Worm (Caenorhabditis elegans) whole organism, mixed stage, embryonic: ENCODE data around the gene mfsd-11.
A peak's percentile ranks its signal among the peaks of the same experiment; 100 is the strongest.

Source experiments
- M03D4.4 ChIP-seq: sonication (generic microtip); optimal IDR thresholded peaks from 2 replicates; lab custom pipeline; 2017; ENCODE audit warnings: mild to moderate bottlenecking, missing genetic modification characterization, missing compliant biosample characterization
- bed-3 ChIP-seq: fragments of 200-800 bp; sonication (Bioruptor generic); optimal IDR thresholded peaks from 3 replicates; lab custom pipeline; 2018; ENCODE audit warnings: mild to moderate bottlenecking, missing genetic modification characterization, moderate library complexity, missing compliant biosample characterization
- blmp-1 ChIP-seq: fragments of 150-350 bp; optimal IDR thresholded peaks from 2 replicates; lab custom pipeline; 2014; ENCODE audit warnings: missing biosample characterization, missing genetic modification characterization
- ceh-39 ChIP-seq: fragments of 150-350 bp; optimal IDR thresholded peaks from 2 replicates; lab custom pipeline; 2014; ENCODE audit warnings: missing biosample characterization, missing genetic modification characterization
- ceh-43 ChIP-seq: fragments of 200-800 bp; sonication (Bioruptor generic); optimal IDR thresholded peaks from 2 replicates; lab custom pipeline; 2018; ENCODE audit warnings: mild to moderate bottlenecking, missing genetic modification characterization, moderate library complexity, missing compliant biosample characterization
- ceh-83 ChIP-seq: fragments of 200-800 bp; sonication (Bioruptor generic); optimal IDR thresholded peaks from 2 replicates; lab custom pipeline; 2018; ENCODE audit warnings: mild to moderate bottlenecking, missing genetic modification characterization, missing compliant biosample characterization
- ces-1 ChIP-seq: fragments of 150-350 bp; optimal IDR thresholded peaks from 2 replicates; lab custom pipeline; 2014; ENCODE audit warnings: missing biosample characterization, missing genetic modification reagents, missing genetic modification characterization
- cnd-1 ChIP-seq: fragments of 200-800 bp; sonication (Bioruptor generic); optimal IDR thresholded peaks from 2 replicates; lab custom pipeline; 2018; ENCODE audit warnings: mild to moderate bottlenecking, missing genetic modification characterization, missing compliant biosample characterization
- drap-1 ChIP-seq: fragments of 200-800 bp; sonication (Bioruptor generic); optimal IDR thresholded peaks from 3 replicates; lab custom pipeline; 2018; ENCODE audit warnings: mild to moderate bottlenecking, missing genetic modification characterization, missing compliant biosample characterization
- elt-1 ChIP-seq: sonication (generic microtip); optimal IDR thresholded peaks from 2 replicates; lab custom pipeline; 2017; ENCODE audit warnings: missing genetic modification characterization, mild to moderate bottlenecking, missing compliant biosample characterization, antibody characterized with exemption, moderate library complexity, borderline replicate concordance; ENCODE audit not compliant: insufficient read depth
- elt-3 ChIP-seq: fragments of 150-350 bp; optimal IDR thresholded peaks from 2 replicates; lab custom pipeline; 2014; ENCODE audit warnings: missing biosample characterization, missing genetic modification characterization
- flh-1 ChIP-seq: fragments of 200-800 bp; sonication (Bioruptor generic); optimal IDR thresholded peaks from 2 replicates; lab custom pipeline; 2018; ENCODE audit warnings: mild to moderate bottlenecking, missing genetic modification characterization, moderate library complexity, missing compliant biosample characterization
- ham-2 ChIP-seq: fragments of 200-800 bp; sonication (Bioruptor generic); optimal IDR thresholded peaks from 2 replicates; lab custom pipeline; 2018; ENCODE audit warnings: mild to moderate bottlenecking, missing genetic modification characterization, missing compliant biosample characterization
- hlh-1 ChIP-seq: fragments of 150-350 bp; optimal IDR thresholded peaks from 2 replicates; lab custom pipeline; 2014; ENCODE audit warnings: missing biosample characterization, missing genetic modification reagents, missing genetic modification characterization
- lin-13 ChIP-seq: fragments of 150-350 bp; optimal IDR thresholded peaks from 2 replicates; lab custom pipeline; 2014; ENCODE audit warnings: missing biosample characterization, missing genetic modification characterization
- lin-32 ChIP-seq: fragments of 200-800 bp; sonication (Bioruptor generic); optimal IDR thresholded peaks from 2 replicates; lab custom pipeline; 2018; ENCODE audit warnings: mild to moderate bottlenecking, missing genetic modification characterization, missing compliant biosample characterization
- lsy-2 ChIP-seq: fragments of 150-350 bp; optimal IDR thresholded peaks from 2 replicates; lab custom pipeline; 2014; ENCODE audit warnings: missing biosample characterization, missing genetic modification characterization
- mab-5 ChIP-seq: fragments of 150-350 bp; optimal IDR thresholded peaks from 2 replicates; lab custom pipeline; 2014; ENCODE audit warnings: missing biosample characterization, missing genetic modification characterization
- mep-1 ChIP-seq: fragments of 150-350 bp; optimal IDR thresholded peaks from 2 replicates; lab custom pipeline; 2017; ENCODE audit warnings: missing biosample characterization, missing genetic modification reagents, missing genetic modification characterization, inconsistent platforms
- mls-2 ChIP-seq: sonication (generic microtip); optimal IDR thresholded peaks from 2 replicates; lab custom pipeline; 2016; ENCODE audit warnings: mild to moderate bottlenecking, missing genetic modification characterization, moderate library complexity, missing compliant biosample characterization
- nhr-12 ChIP-seq: fragments of 150-350 bp; optimal IDR thresholded peaks from 2 replicates; lab custom pipeline; 2014; ENCODE audit warnings: missing biosample characterization, missing genetic modification characterization
- nhr-2 ChIP-seq: fragments of 150-350 bp; optimal IDR thresholded peaks from 2 replicates; lab custom pipeline; 2014; ENCODE audit warnings: missing biosample characterization, missing genetic modification characterization
- nhr-237 ChIP-seq: fragments of 150-350 bp; optimal IDR thresholded peaks from 2 replicates; lab custom pipeline; 2014; ENCODE audit warnings: missing biosample characterization, missing genetic modification characterization
- nhr-28 ChIP-seq: fragments of 150-350 bp; optimal IDR thresholded peaks from 2 replicates; lab custom pipeline; 2014; ENCODE audit warnings: missing biosample characterization, missing genetic modification characterization
- nhr-76 ChIP-seq: sonication (generic microtip); optimal IDR thresholded peaks from 2 replicates; lab custom pipeline; 2017; ENCODE audit warnings: missing biosample characterization, missing genetic modification characterization
- pha-4 ChIP-seq: fragments of 150-350 bp; optimal IDR thresholded peaks from 2 replicates; lab custom pipeline; 2018; ENCODE audit warnings: missing biosample characterization, missing genetic modification reagents, missing genetic modification characterization
- sem-2 ChIP-seq: fragments of 200-800 bp; sonication (Bioruptor generic); optimal IDR thresholded peaks from 2 replicates; lab custom pipeline; 2018; ENCODE audit warnings: mild to moderate bottlenecking, missing genetic modification characterization, missing compliant biosample characterization
- snpc-4 ChIP-seq: fragments of 150-350 bp; optimal IDR thresholded peaks from 2 replicates; lab custom pipeline; 2014; ENCODE audit warnings: missing biosample characterization, missing genetic modification characterization
- sptf-1 ChIP-seq: sonication (generic microtip); optimal IDR thresholded peaks from 2 replicates; lab custom pipeline; 2017; ENCODE audit warnings: mild to moderate bottlenecking, missing genetic modification characterization, moderate library complexity, missing compliant biosample characterization
- tbx-8 ChIP-seq: fragments of 200-800 bp; sonication (Bioruptor generic); optimal IDR thresholded peaks from 2 replicates; lab custom pipeline; 2018; ENCODE audit warnings: mild to moderate bottlenecking, missing genetic modification characterization, moderate library complexity, missing compliant biosample characterization
- unc-120 ChIP-seq: sonication (generic microtip); optimal IDR thresholded peaks from 2 replicates; lab custom pipeline; 2017; ENCODE audit warnings: missing genetic modification characterization, missing compliant biosample characterization; ENCODE audit not compliant: poor library complexity, severe bottlenecking
- unc-39 ChIP-seq: fragments of 150-350 bp; optimal IDR thresholded peaks from 2 replicates; lab custom pipeline; 2014; ENCODE audit warnings: missing biosample characterization, missing genetic modification characterization
- unc-62 ChIP-seq: fragments of 150-350 bp; optimal IDR thresholded peaks from 2 replicates; lab custom pipeline; 2014; ENCODE audit warnings: missing biosample characterization, missing genetic modification reagents, missing genetic modification characterization
- zip-8 ChIP-seq: fragments of 150-350 bp; optimal IDR thresholded peaks from 2 replicates; lab custom pipeline; 2014; ENCODE audit warnings: missing biosample characterization, missing genetic modification characterization
- ztf-11 ChIP-seq: fragments of 150-350 bp; optimal IDR thresholded peaks from 2 replicates; lab custom pipeline; 2014; ENCODE audit warnings: missing biosample characterization, missing genetic modification characterization

mfsd-11 gene

ce11 chrX:12174686-12175404, 20.9 kb upstream of the mfsd-11 start:
- TF ChIP-seq pha-4 (tag; lab: Kevin White, UChicago): peak; percentile 23
- no peak for TF ChIP-seq snpc-4 (tag; lab: Kevin White, UChicago)
- TF ChIP-seq, all 35 proteins: peak for 1

- TF ChIP-seq flh-1 (no peak), ceh-43 (GFP tag; lab: Kevin White, UChicago) (no peak), unc-62 (no peak), lin-32 (GFP tag; lab: Kevin White, UChicago) (no peak), pha-4 (tag; lab: Kevin White, UChicago) (no peak)
Measured at ce11 chrX:12173989-12174388, 20.1 kb upstream of the mfsd-11 start.

- TF ChIP-seq elt-1 (tag; lab: Kevin White, UChicago) (peak; percentile 92), lin-32 (GFP tag; lab: Kevin White, UChicago) (peak; percentile 59), ztf-11 (tag; lab: Kevin White, UChicago) (no peak), mls-2 (tag; lab: Kevin White, UChicago) (no peak), ceh-83 (GFP tag; lab: Kevin White, UChicago) (no peak), lin-13 (tag; lab: Kevin White, UChicago) (no peak), unc-62 (peak; percentile 18), nhr-2 (tag; lab: Kevin White, UChicago) (peak; percentile 28)
Measured at ce11 chrX:12172482-12173134, 18.7 kb upstream of the mfsd-11 start.

- TF ChIP-seq flh-1 (no peak), nhr-76 (tag; lab: Kevin White, UChicago) (no peak), unc-62 (peak; percentile 69), snpc-4 (tag; lab: Kevin White, UChicago) (no peak), unc-120 (tag; lab: Kevin White, UChicago) (peak; percentile 94), drap-1 (GFP tag; lab: Kevin White, UChicago) (peak; percentile 55), lin-32 (GFP tag; lab: Kevin White, UChicago) (no peak), ceh-39 (tag; lab: Kevin White, UChicago) (peak; percentile 33), mls-2 (tag; lab: Kevin White, UChicago) (peak; percentile 75), ham-2 (GFP tag; lab: Kevin White, UChicago) (peak; percentile 87), M03D4.4 (tag; lab: Kevin White, UChicago) (peak; percentile 53), elt-1 (tag; lab: Kevin White, UChicago) (peak; percentile 32), bed-3 (no peak), zip-8 (tag; lab: Kevin White, UChicago) (peak; percentile 52), tbx-8 (GFP tag; lab: Kevin White, UChicago) (no peak), mep-1 (tag; lab: Kevin White, UChicago) (peak; percentile 81), lsy-2 (tag; lab: Kevin White, UChicago) (peak; percentile 58), nhr-12 (tag; lab: Kevin White, UChicago) (no peak), blmp-1 (tag; lab: Kevin White, UChicago) (no peak), cnd-1 (tag; lab: Kevin White, UChicago) (peak; percentile 42), elt-3 (tag; lab: Kevin White, UChicago) (peak; percentile 18), ceh-43 (GFP tag; lab: Kevin White, UChicago) (no peak), hlh-1 (tag; lab: Kevin White, UChicago) (peak; percentile 75), unc-39 (tag; lab: Kevin White, UChicago) (no peak), ztf-11 (tag; lab: Kevin White, UChicago) (peak; percentile 85), sptf-1 (tag; lab: Kevin White, UChicago) (peak; percentile 66), sem-2 (GFP tag; lab: Kevin White, UChicago) (no peak), mab-5 (tag; lab: Kevin White, UChicago) (no peak), nhr-237 (tag; lab: Kevin White, UChicago) (peak; percentile 66), ceh-83 (GFP tag; lab: Kevin White, UChicago) (peak; percentile 80), ces-1 (GFP tag; lab: Kevin White, UChicago) (peak; percentile 54), pha-4 (tag; lab: Kevin White, UChicago) (peak; percentile 90), nhr-2 (tag; lab: Kevin White, UChicago) (peak; percentile 76), lin-13 (tag; lab: Kevin White, UChicago) (peak; percentile 78), nhr-28 (tag; lab: Kevin White, UChicago) (no peak)
Measured at ce11 chrX:12171631-12172348, 17.9 kb upstream of the mfsd-11 start, which contains the start of gene F57G12.1. Gene F57G12.1, minus strand, starts transcription at chrX:12171681.
